Worm (Caenorhabditis elegans): ENCODE results near the gene F20C5.7.
A peak's percentile ranks its signal among the peaks of the same experiment; 100 is the strongest.

The F20C5.7 gene

DNA sequence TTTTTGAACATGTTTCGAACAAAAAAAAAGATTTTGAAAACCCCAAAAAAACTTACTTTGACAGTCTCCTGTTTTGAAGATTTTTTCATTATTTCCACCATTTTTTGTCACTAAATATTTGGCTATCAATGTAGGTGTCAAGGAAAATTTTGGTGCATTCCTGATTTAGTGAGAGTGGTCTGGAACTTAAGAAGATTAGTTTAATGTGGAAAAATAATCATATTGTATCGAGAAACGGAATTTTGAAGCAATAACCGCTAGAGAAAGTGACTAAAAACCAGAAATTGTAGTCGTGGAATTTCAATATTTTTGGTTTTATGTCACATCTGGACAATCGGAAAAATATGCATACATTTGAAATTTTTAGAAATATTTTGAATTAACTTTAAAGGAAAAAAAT is 16.4 kb upstream of the F20C5.7 start, which contains the start of the genes F20C5.11 and klp-11:
Gene F20C5.11 (minus strand): TSS at position 101 of the 400 bp plus-strand sequence.
Gene klp-11 (minus strand): TSS at position 171 of the 400 bp plus-strand sequence.
- TF ChIP-seq mls-2 (tag; optimal IDR thresholded peaks at IDR 0.05) = no peak
- TF ChIP-seq sptf-1 (tag; optimal IDR thresholded peaks at IDR 0.05) = no peak
- TF ChIP-seq elt-1 (tag; optimal IDR thresholded peaks at IDR 0.05; ENCODE audit: borderline replicate concordance, insufficient read depth) = no peak
- no peak for TF ChIP-seq M03D4.4 (tag; optimal IDR thresholded peaks at IDR 0.05)
- TF ChIP-seq cnd-1 (tag; optimal IDR thresholded peaks at IDR 0.05) = no peak
- TF ChIP-seq sem-2 (GFP tag; optimal IDR thresholded peaks at IDR 0.05) = no peak
- no peak for TF ChIP-seq ham-2 (GFP tag; optimal IDR thresholded peaks at IDR 0.05)
- TF ChIP-seq nhr-237 (tag; optimal IDR thresholded peaks at IDR 0.05) = no peak
- no peak for TF ChIP-seq ceh-83 (GFP tag; optimal IDR thresholded peaks at IDR 0.05)
- TF ChIP-seq flh-1 (GFP tag; optimal IDR thresholded peaks at IDR 0.05) = no peak
- no peak for TF ChIP-seq bed-3 (GFP tag; optimal IDR thresholded peaks at IDR 0.05)
- TF ChIP-seq unc-62 (GFP tag; optimal IDR thresholded peaks at IDR 0.05) = no peak

DNA sequence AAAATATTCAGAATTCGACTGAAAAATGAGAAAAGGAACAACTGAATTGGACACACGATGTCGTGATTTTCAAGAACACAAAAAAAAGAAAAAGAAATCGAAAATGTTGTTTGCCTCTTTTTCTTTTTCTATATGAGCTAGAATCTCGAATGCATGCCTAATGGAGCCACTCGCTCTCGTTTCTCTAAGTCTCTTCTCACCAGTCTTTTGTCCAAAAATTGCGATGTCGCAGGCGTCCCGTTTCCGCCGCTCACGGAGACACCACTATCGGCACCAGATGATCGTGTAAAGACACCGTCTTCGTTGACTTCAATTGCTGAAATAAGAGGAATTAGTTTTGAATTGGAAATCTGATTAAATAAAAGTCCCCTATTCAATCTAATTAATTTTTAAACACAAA is 13.1 kb upstream of the F20C5.7 start:
- TF ChIP-seq nhr-2 (tag; optimal IDR thresholded peaks at IDR 0.05) (no peak), ces-1 (GFP tag; optimal IDR thresholded peaks at IDR 0.05) (peak; percentile 28), M03D4.4 (tag; optimal IDR thresholded peaks at IDR 0.05) (no peak), ham-2 (GFP tag; optimal IDR thresholded peaks at IDR 0.05) (no peak), mab-5 (tag; optimal IDR thresholded peaks at IDR 0.05) (no peak), snpc-4 (tag; optimal IDR thresholded peaks at IDR 0.05) (no peak), sem-2 (GFP tag; optimal IDR thresholded peaks at IDR 0.05) (no peak)

DNA sequence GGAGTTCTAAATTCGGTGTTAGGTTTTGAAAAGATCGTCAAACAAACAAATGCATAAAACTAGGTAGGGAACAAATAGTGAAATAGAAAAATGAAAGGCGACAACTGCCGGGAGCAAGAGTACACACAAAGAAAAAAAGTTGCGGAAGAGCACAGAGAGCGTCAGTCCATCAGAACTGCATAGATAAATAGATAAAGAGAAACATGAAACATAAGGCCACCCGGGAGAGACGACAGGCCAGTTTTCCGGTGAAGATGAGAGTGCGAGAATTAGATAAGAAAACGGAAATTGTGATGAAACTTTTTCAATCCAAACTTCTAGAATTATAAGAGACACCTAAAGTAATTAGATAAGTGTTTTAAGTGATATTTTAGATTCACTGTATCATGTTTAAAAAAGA is 12.2 kb upstream of the F20C5.7 start:
- TF ChIP-seq hlh-1 (tag; optimal IDR thresholded peaks at IDR 0.05) = peak; percentile 55
- no peak for TF ChIP-seq ceh-43 (GFP tag; optimal IDR thresholded peaks at IDR 0.05)
- no peak for TF ChIP-seq nhr-237 (tag; optimal IDR thresholded peaks at IDR 0.05)
- no peak for TF ChIP-seq unc-62 (GFP tag; optimal IDR thresholded peaks at IDR 0.05)
- TF ChIP-seq mep-1 (tag; optimal IDR thresholded peaks at IDR 0.05) = no peak
- TF ChIP-seq lsy-2 (tag; optimal IDR thresholded peaks at IDR 0.05) = no peak
- no peak for TF ChIP-seq lin-13 (tag; optimal IDR thresholded peaks at IDR 0.05)
- peak; percentile 54 for TF ChIP-seq unc-120 (tag; optimal IDR thresholded peaks at IDR 0.05; ENCODE audit: poor library complexity, severe bottlenecking)
- peak; percentile 2 for TF ChIP-seq ces-1 (GFP tag; optimal IDR thresholded peaks at IDR 0.05)
- no peak for TF ChIP-seq nhr-28 (tag; optimal IDR thresholded peaks at IDR 0.05)

DNA sequence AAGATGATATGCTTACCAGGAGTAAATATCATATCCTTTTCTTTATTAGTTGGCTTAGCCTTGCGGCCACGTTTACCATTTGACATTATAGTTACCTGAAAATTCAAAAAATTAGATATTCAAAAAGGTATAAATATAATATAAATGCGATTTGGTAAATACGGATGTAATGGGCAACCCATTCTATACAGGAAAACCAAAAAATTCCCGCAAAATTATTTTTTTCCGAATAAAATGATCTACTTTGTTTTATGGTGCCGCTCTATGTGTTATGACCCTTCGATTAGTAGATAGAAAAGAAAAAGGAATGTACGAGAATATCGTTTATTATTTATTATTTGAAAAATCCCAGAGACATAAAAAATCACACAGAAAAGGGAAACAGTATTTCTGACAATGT is 9.2 kb upstream of the F20C5.7 start, which contains the start of gene elli-1:
Gene elli-1 (minus strand): TSS at position 101 of the 400 bp plus-strand sequence.
- TF ChIP-seq ces-1 (GFP tag; optimal IDR thresholded peaks at IDR 0.05) (no peak), unc-62 (GFP tag; optimal IDR thresholded peaks at IDR 0.05) (no peak), sptf-1 (tag; optimal IDR thresholded peaks at IDR 0.05) (no peak), lin-13 (tag; optimal IDR thresholded peaks at IDR 0.05) (no peak), bed-3 (GFP tag; optimal IDR thresholded peaks at IDR 0.05) (no peak), pha-4 (tag; optimal IDR thresholded peaks at IDR 0.05) (no peak), ceh-83 (GFP tag; optimal IDR thresholded peaks at IDR 0.05) (no peak), nhr-237 (tag; optimal IDR thresholded peaks at IDR 0.05) (no peak), lin-32 (GFP tag; optimal IDR thresholded peaks at IDR 0.05) (no peak), unc-120 (tag; optimal IDR thresholded peaks at IDR 0.05; ENCODE audit: poor library complexity, severe bottlenecking) (no peak), tbx-8 (GFP tag; optimal IDR thresholded peaks at IDR 0.05) (no peak), snpc-4 (tag; optimal IDR thresholded peaks at IDR 0.05) (no peak), mls-2 (tag; optimal IDR thresholded peaks at IDR 0.05) (no peak), elt-1 (tag; optimal IDR thresholded peaks at IDR 0.05; ENCODE audit: borderline replicate concordance, insufficient read depth) (no peak), nhr-28 (tag; optimal IDR thresholded peaks at IDR 0.05) (no peak), nhr-76 (tag; optimal IDR thresholded peaks at IDR 0.05) (no peak)

DNA sequence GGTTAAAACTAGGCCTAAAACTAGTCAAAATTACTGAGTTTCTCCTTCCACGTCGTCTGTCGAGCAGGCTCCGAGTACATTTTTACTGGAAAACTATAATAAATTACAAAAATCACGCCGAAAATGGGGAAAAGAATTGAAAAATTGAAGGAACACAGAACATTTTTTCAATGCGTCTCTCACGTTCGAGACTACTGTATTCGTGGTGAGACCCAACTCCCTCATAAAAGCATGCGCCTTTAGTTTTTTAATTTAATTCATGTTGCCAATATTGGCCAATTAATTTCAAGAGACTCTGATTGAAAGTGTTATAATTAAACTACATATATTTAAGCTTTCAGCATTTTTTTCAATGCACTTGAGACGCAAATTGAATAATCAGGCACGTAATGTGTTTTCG is 8.7 kb upstream of the F20C5.7 start:
- TF ChIP-seq ceh-83 (GFP tag; optimal IDR thresholded peaks at IDR 0.05) = peak; percentile 10
- no peak for TF ChIP-seq drap-1 (GFP tag; optimal IDR thresholded peaks at IDR 0.05)
- no peak for TF ChIP-seq unc-39 (tag; optimal IDR thresholded peaks at IDR 0.05)

DNA sequence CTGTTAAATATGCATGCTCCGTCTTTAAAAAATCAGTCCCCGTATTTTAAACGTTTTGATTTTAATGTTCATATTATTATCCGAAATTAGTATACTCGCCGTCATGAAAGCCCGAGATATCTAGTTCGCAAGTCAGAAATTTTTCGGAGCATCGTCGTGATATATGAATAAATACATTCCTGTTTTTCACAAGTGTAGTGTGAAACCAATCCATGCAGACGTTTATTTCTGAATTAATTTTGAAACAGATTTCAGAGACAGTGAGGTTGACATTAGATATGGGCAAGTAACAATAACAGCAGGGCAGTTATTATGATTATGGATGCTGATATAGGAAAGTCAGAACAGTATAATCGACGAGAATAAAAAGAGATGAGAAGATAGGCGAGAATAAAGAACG is 7.0 kb upstream of the F20C5.7 start:
- TF ChIP-seq flh-1 (GFP tag; optimal IDR thresholded peaks at IDR 0.05) (no peak), unc-39 (tag; optimal IDR thresholded peaks at IDR 0.05) (no peak), mep-1 (tag; optimal IDR thresholded peaks at IDR 0.05) (no peak), mab-5 (tag; optimal IDR thresholded peaks at IDR 0.05) (no peak), sptf-1 (tag; optimal IDR thresholded peaks at IDR 0.05) (no peak), nhr-12 (tag; optimal IDR thresholded peaks at IDR 0.05) (no peak), ceh-43 (GFP tag; optimal IDR thresholded peaks at IDR 0.05) (no peak), unc-62 (GFP tag; optimal IDR thresholded peaks at IDR 0.05) (no peak), ham-2 (GFP tag; optimal IDR thresholded peaks at IDR 0.05) (no peak)

All from whole organism, mixed stage, embryonic.